Worm (Caenorhabditis elegans) whole organism, L1 larva: ENCODE data around the gene frpr-18.

ENCODE experiments used
- C16A3.4 ChIP-seq: fragments of 150-350 bp; optimal IDR thresholded peaks from 2 replicates; lab custom pipeline; 2014; ENCODE audit warnings: missing biosample characterization, missing genetic modification characterization
- F16B12.6 ChIP-seq: fragments of 150-350 bp; optimal IDR thresholded peaks from 2 replicates; lab custom pipeline; 2014; ENCODE audit warnings: missing biosample characterization, missing genetic modification characterization
- alr-1 ChIP-seq: fragments of 200-800 bp; sonication (Bioruptor generic); optimal IDR thresholded peaks from 2 replicates; lab custom pipeline; 2018; ENCODE audit warnings: borderline replicate concordance, mild to moderate bottlenecking, missing genetic modification characterization, missing compliant biosample characterization
- ceh-8 ChIP-seq: fragments of 200-800 bp; sonication (Bioruptor generic); optimal IDR thresholded peaks from 2 replicates; lab custom pipeline; 2018; ENCODE audit warnings: mild to moderate bottlenecking, missing genetic modification characterization, moderate library complexity, missing compliant biosample characterization
- ceh-82 ChIP-seq, 3 experiments: fragments of 150-350 bp in 1 of 3; sonication (generic microtip) in 2 of 3; optimal IDR thresholded peaks; 2 replicates each; lab custom pipeline; 2014 to 2017; ENCODE audit warnings: missing biosample characterization in 3 of 3, missing genetic modification characterization in 3 of 3
- ceh-88 ChIP-seq: fragments of 200-800 bp; sonication (Bioruptor generic); IDR thresholded peaks from 2 replicates; pipeline ENCODE4 v1.3.6; 2022; ENCODE audit warnings: missing genetic modification characterization, missing compliant biosample characterization
- dpl-1 ChIP-seq, 3 experiments: fragments of 150-350 bp in 2 of 3; sonication (generic microtip) in 1 of 3; optimal IDR thresholded peaks; 2 replicates each; lab custom pipeline; 2014 to 2017; ENCODE audit warnings: missing biosample characterization in 3 of 3, missing genetic modification characterization in 3 of 3, missing genetic modification reagents in 3 of 3
- dsc-1 ChIP-seq: sonication (generic microtip); optimal IDR thresholded peaks from 2 replicates; lab custom pipeline; 2016; ENCODE audit warnings: mild to moderate bottlenecking, missing genetic modification characterization, missing compliant biosample characterization
- efl-1 ChIP-seq, 4 experiments: fragments of 150-350 bp; optimal IDR thresholded peaks in 3 of 4; peaks in 1 of 4; 1 replicate in 1 of 4; 2 replicates in 3 of 4; lab custom pipeline; 2014; ENCODE audit warnings: missing biosample characterization in 2 of 4, missing genetic modification characterization in 2 of 4, missing genetic modification reagents in 2 of 4
- egl-13 ChIP-seq: sonication (generic microtip); optimal IDR thresholded peaks from 2 replicates; lab custom pipeline; 2016; ENCODE audit warnings: missing genotype, missing genetic modification reagents, missing genetic modification characterization, missing compliant biosample characterization
- elt-2 ChIP-seq: sonication (generic microtip); optimal IDR thresholded peaks from 2 replicates; lab custom pipeline; 2016; ENCODE audit warnings: missing genetic modification characterization, mild to moderate bottlenecking, inconsistent platforms, missing compliant biosample characterization, missing genetic modification reagents
- elt-3 ChIP-seq, 6 experiments: fragments of 150-350 bp in 1 of 6; sonication (generic microtip); optimal IDR thresholded peaks; 2 replicates each; lab custom pipeline; 2017 to 2018; ENCODE audit warnings: missing biosample characterization in 6 of 6, missing genetic modification characterization in 6 of 6, inconsistent platforms in 1 of 6
- fkh-4 ChIP-seq: sonication (generic microtip); optimal IDR thresholded peaks from 2 replicates; lab custom pipeline; 2016; ENCODE audit warnings: missing compliant biosample characterization, missing genetic modification characterization, borderline replicate concordance
- hlh-17 ChIP-seq: fragments of 200-800 bp; sonication (Bioruptor generic); optimal IDR thresholded peaks from 2 replicates; lab custom pipeline; 2018; ENCODE audit warnings: missing genetic modification characterization, mild to moderate bottlenecking, missing compliant biosample characterization, moderate library complexity, borderline replicate concordance
- hlh-4 ChIP-seq: sonication (generic microtip); optimal IDR thresholded peaks from 2 replicates; lab custom pipeline; 2016; ENCODE audit warnings: mild to moderate bottlenecking, missing genetic modification characterization, missing compliant biosample characterization
- lin-14 ChIP-seq: fragments of 200-800 bp; sonication (Bioruptor generic); optimal IDR thresholded peaks from 2 replicates; lab custom pipeline; 2018; ENCODE audit warnings: mild to moderate bottlenecking, missing genetic modification characterization, moderate library complexity, missing compliant biosample characterization
- lin-35 ChIP-seq, 2 experiments: fragments of 150-350 bp; optimal IDR thresholded peaks; 2 replicates each; lab custom pipeline; 2014; ENCODE audit warnings: missing biosample characterization in 2 of 2, missing genetic modification characterization in 2 of 2, missing genetic modification reagents in 2 of 2
- lsy-2 ChIP-seq, 2 experiments: fragments of 150-350 bp; optimal IDR thresholded peaks; 2 replicates each; lab custom pipeline; 2014; ENCODE audit warnings: missing biosample characterization in 2 of 2, missing genetic modification characterization in 2 of 2
- mdl-1 ChIP-seq, 2 experiments: fragments of 150-350 bp; optimal IDR thresholded peaks; 2 replicates each; lab custom pipeline; 2014 to 2017; ENCODE audit warnings: missing biosample characterization in 2 of 2, missing genetic modification characterization in 2 of 2, inconsistent platforms in 1 of 2
- nhr-19 ChIP-seq: fragments of 200-800 bp; sonication (Bioruptor generic); conservative IDR thresholded peaks from 2 replicates; pipeline ENCODE4 v1.3.6; 2022; ENCODE audit warnings: missing genetic modification characterization, missing compliant biosample characterization
- nhr-20 ChIP-seq: sonication (generic microtip); optimal IDR thresholded peaks from 2 replicates; lab custom pipeline; 2016; ENCODE audit warnings: mild to moderate bottlenecking, missing genetic modification characterization, missing compliant biosample characterization
- nhr-47 ChIP-seq: sonication (generic microtip); optimal IDR thresholded peaks from 2 replicates; lab custom pipeline; 2016; ENCODE audit warnings: mild to moderate bottlenecking, missing genetic modification characterization, moderate library complexity, missing compliant biosample characterization
- nhr-71 ChIP-seq: sonication (generic microtip); optimal IDR thresholded peaks from 2 replicates; lab custom pipeline; 2016; ENCODE audit warnings: mild to moderate bottlenecking, missing genetic modification characterization, moderate library complexity, missing compliant biosample characterization
- nhr-76 ChIP-seq: sonication (generic microtip); optimal IDR thresholded peaks from 2 replicates; lab custom pipeline; 2017; ENCODE audit warnings: missing biosample characterization, missing genetic modification characterization
- nhr-77 ChIP-seq: fragments of 150-350 bp; optimal IDR thresholded peaks from 2 replicates; lab custom pipeline; 2014; ENCODE audit warnings: missing biosample characterization, missing genetic modification characterization
- nhr-85 ChIP-seq: sonication (generic microtip); peaks from one replicate; lab custom pipeline; 2016; ENCODE audit warnings: missing genetic modification characterization, inconsistent platforms, missing compliant biosample characterization
- pag-3 ChIP-seq: sonication (generic microtip); optimal IDR thresholded peaks from 2 replicates; lab custom pipeline; 2017; ENCODE audit warnings: missing genetic modification characterization, mild to moderate bottlenecking, missing compliant biosample characterization, antibody characterized with exemption, borderline replicate concordance; ENCODE audit not compliant: insufficient read depth
- rnt-1 ChIP-seq: sonication (generic microtip); optimal IDR thresholded peaks from 2 replicates; lab custom pipeline; 2016; ENCODE audit warnings: mild to moderate bottlenecking, missing genetic modification characterization, moderate library complexity, missing compliant biosample characterization
- snpc-4 ChIP-seq: fragments of 150-350 bp; optimal IDR thresholded peaks from 2 replicates; lab custom pipeline; 2014; ENCODE audit warnings: missing biosample characterization, missing genetic modification characterization
- snu-23 ChIP-seq: sonication (generic microtip); optimal IDR thresholded peaks from 2 replicates; lab custom pipeline; 2016; ENCODE audit warnings: missing genetic modification characterization, missing compliant biosample characterization
- tbx-2 ChIP-seq: sonication (generic microtip); optimal IDR thresholded peaks from 2 replicates; lab custom pipeline; 2016; ENCODE audit warnings: missing genetic modification characterization, missing compliant biosample characterization
- tlp-1 ChIP-seq: fragments of 150-350 bp; optimal IDR thresholded peaks from 2 replicates; lab custom pipeline; 2014; ENCODE audit warnings: missing biosample characterization, missing genetic modification characterization
- unc-86 ChIP-seq: sonication (generic microtip); optimal IDR thresholded peaks from 2 replicates; lab custom pipeline; 2016; ENCODE audit warnings: missing genetic modification characterization, missing compliant biosample characterization
- zip-4 ChIP-seq: fragments of 200-800 bp; sonication (Bioruptor generic); optimal IDR thresholded peaks from 2 replicates; lab custom pipeline; 2018; ENCODE audit warnings: mild to moderate bottlenecking, missing genetic modification characterization, moderate library complexity, missing compliant biosample characterization
- ztf-11 ChIP-seq, 2 experiments: sonication (generic microtip); optimal IDR thresholded peaks; 2 replicates each; lab custom pipeline; 2016 to 2017; ENCODE audit warnings: missing genetic modification characterization in 2 of 2, missing biosample characterization in 1 of 2, missing compliant biosample characterization in 1 of 2

The frpr-18 gene

DNA sequence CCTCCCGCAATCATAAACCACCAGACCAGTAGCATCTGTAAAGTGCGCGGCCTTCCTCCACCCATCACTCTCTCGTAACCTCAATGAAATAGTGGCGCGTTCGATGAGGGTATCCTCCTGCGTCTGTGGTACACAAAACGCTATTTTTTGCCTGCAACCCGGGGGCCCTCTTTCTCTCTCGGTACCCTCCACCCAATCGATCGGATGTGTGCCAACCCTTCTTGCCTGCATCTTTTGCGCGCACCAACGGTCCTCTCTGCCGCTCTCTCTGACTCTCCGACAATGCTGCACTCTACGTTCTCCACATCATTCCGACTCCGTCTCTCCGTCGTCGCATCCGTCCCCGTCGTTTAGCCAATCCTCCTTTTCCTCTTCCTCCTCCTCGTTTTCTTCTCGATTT is 9.4 kb downstream of the frpr-18 start (continued):
- TF ChIP-seq ceh-8 (GFP tag; lab: Kevin White, UChicago) (peak; percentile 42), lin-14 (GFP tag; lab: Kevin White, UChicago) (peak; percentile 95), ztf-11 (tag; optimal IDR thresholded peaks at IDR 0.05; lab: Kevin White, UChicago) (peak in 1 of 2 experiments; percentile 69), hlh-4 (tag; lab: Kevin White, UChicago) (no peak), fkh-4 (peak; percentile 7), nhr-47 (tag; lab: Kevin White, UChicago) (peak; percentile 82), C16A3.4 (tag; lab: Kevin White, UChicago) (peak; percentile 73), pag-3 (peak; percentile 42), hlh-17 (GFP tag; lab: Kevin White, UChicago) (no peak), dpl-1 (GFP tag; optimal IDR thresholded peaks at IDR 0.05; lab: Kevin White, UChicago) (peak in 2 of 3 experiments; percentile 7 to 49), ceh-88 (GFP tag; lab: Robert Waterston, UW) (no peak), elt-3 (tag; optimal IDR thresholded peaks at IDR 0.05; lab: Kevin White, UChicago) (no peak), egl-13 (peak; percentile 73), nhr-76 (tag; lab: Kevin White, UChicago) (no peak)

DNA sequence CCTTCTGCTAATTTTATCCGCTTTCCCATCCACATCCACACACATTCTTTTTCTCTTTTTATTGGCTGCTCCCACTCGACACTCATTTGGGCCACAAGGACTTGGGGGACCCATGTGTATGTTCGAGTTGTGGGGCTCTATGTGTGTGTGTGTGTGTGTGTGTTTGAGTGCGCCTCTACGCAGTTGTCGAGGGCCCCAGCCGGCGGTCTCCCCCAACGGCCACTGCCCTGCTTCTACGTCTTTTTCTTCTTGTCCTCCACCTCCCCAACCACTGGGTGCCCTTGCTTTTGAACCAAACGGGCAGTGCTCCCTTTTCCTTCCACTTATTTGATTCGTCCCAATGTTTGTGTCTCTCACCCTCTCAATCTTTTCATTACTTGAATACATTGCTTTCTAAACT is 10.5 kb downstream of the frpr-18 start:
- TF ChIP-seq rnt-1 (tag; lab: Kevin White, UChicago) (peak; percentile 53), tbx-2 (tag; lab: Kevin White, UChicago) (peak; percentile 35), snu-23 (peak; percentile 43), unc-86 (tag; lab: Kevin White, UChicago) (peak; percentile 11), nhr-20 (peak; percentile 5), nhr-77 (tag; lab: Kevin White, UChicago) (no peak), nhr-71 (tag; lab: Kevin White, UChicago) (peak; percentile 36), zip-4 (GFP tag; lab: Kevin White, UChicago) (no peak), ceh-82 (tag; optimal IDR thresholded peaks at IDR 0.05; lab: Kevin White, UChicago) (peak in 1 of 3 experiments; percentile 42), nhr-47 (tag; lab: Kevin White, UChicago) (peak; percentile 36), nhr-19 (0 out of 2 replicates have a peak, but pooled peaks have one; percentile 4), lin-14 (GFP tag; lab: Kevin White, UChicago) (peak; percentile 83), lin-35 (GFP tag; optimal IDR thresholded peaks at IDR 0.05; lab: Kevin White, UChicago) (peak in 1 of 2 experiments; percentile 21), snpc-4 (tag; lab: Kevin White, UChicago) (peak; percentile 35), efl-1 (optimal IDR thresholded peaks at IDR 0.05; lab: Kevin White, UChicago) (no peak), efl-1 (GFP tag; optimal IDR thresholded peaks at IDR 0.05 in 1 of 2; lab: Kevin White, UChicago) (peak in 1 of 2 experiments; percentile 44), lsy-2 (tag; optimal IDR thresholded peaks at IDR 0.05; lab: Kevin White, UChicago) (peak in 1 of 2 experiments; percentile 33), mdl-1 (tag; optimal IDR thresholded peaks at IDR 0.05; lab: Kevin White, UChicago) (no peak), F16B12.6 (tag; lab: Kevin White, UChicago) (no peak), dsc-1 (tag; lab: Kevin White, UChicago) (peak; percentile 50), ceh-8 (GFP tag; lab: Kevin White, UChicago) (peak; percentile 8), tlp-1 (tag; lab: Kevin White, UChicago) (no peak)

DNA sequence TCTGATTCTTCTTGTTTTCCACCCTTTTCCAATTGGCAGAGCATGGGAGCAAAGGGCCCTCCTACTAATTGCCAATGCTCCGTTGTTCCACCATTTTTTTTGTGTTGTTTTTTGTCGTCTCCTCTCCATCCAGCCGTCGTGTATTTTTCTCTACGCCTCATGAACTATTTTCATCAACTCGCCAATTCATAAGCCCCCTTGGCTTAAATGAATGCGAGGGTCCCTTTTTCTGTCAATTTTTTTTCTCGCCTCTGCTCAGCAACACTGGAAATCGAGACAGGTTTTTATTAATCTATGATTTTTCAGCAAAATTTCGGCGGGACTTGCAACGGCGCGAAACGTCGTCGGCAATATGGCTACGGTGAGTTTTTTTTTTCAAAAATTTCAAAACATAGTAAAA is 10.9 kb downstream of the frpr-18 start, which contains the start of gene unc-70:
TSS of gene unc-70 (plus strand) at position 301 of the 400 bp plus-strand sequence.
- TF ChIP-seq nhr-85 (tag; lab: Kevin White, UChicago) (peak; percentile 20), F16B12.6 (tag; lab: Kevin White, UChicago) (no peak)

DNA sequence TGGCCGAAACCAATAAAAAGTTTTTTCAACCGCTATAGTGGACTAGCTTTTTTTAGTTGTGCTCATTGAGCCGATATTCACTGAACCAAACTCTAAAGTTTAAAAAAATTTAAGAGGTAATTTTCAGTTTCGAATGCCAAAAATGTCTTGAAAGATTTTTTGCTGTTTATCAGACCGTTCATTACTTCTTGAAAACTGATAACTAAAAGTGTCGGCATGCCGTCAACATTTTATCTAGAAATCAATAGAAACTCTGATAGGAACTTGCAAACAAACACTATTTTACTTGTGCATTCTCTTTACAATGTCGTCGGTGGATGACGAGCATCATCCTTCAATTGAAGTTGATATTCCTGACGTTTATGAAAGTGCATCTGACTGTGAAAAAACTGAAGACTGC is 11.6 kb downstream of the frpr-18 start:
- no peak for TF ChIP-seq dsc-1 (tag; lab: Kevin White, UChicago)
- no peak for TF ChIP-seq alr-1 (tag; lab: Kevin White, UChicago)
- TF ChIP-seq elt-2 (tag; lab: Kevin White, UChicago) = peak; percentile 44
